Worm (Caenorhabditis elegans) whole organism, late embryonic: Measurements from ENCODE around the gene piki-1.

Experiments
- C38D4.7 ChIP-seq: fragments of 200-800 bp; sonication (Bioruptor generic); optimal IDR thresholded peaks from 2 replicates; lab custom pipeline; 2018; ENCODE audit warnings: mild to moderate bottlenecking, missing genetic modification characterization, moderate library complexity, missing compliant biosample characterization
- K02D7.2 ChIP-seq: sonication (generic microtip); optimal IDR thresholded peaks from 2 replicates; lab custom pipeline; 2017; ENCODE audit warnings: mild to moderate bottlenecking, missing genetic modification characterization, missing compliant biosample characterization
- T23F11.4 ChIP-seq: fragments of 200-800 bp; sonication (Bioruptor generic); optimal IDR thresholded peaks from 2 replicates; lab custom pipeline; 2018; ENCODE audit warnings: mild to moderate bottlenecking, missing genetic modification characterization, missing compliant biosample characterization
- ahr-1 ChIP-seq: sonication (generic microtip); optimal IDR thresholded peaks from 2 replicates; lab custom pipeline; 2016; ENCODE audit warnings: missing genetic modification characterization, missing compliant biosample characterization
- ama-1 ChIP-seq: fragments of 150-350 bp; optimal IDR thresholded peaks from 2 replicates; lab custom pipeline; 2014
- ceh-18 ChIP-seq: sonication (generic microtip); optimal IDR thresholded peaks from 2 replicates; lab custom pipeline; 2016; ENCODE audit warnings: missing genetic modification characterization, missing compliant biosample characterization
- ceh-2 ChIP-seq: sonication (generic microtip); optimal IDR thresholded peaks from 2 replicates; lab custom pipeline; 2016; ENCODE audit warnings: missing genotype, missing genetic modification characterization, missing compliant biosample characterization
- ceh-24 ChIP-seq: sonication (generic microtip); optimal IDR thresholded peaks from 2 replicates; lab custom pipeline; 2016; ENCODE audit warnings: mild to moderate bottlenecking, missing genetic modification characterization, missing compliant biosample characterization
- ceh-30 ChIP-seq: fragments of 150-350 bp; optimal IDR thresholded peaks from 2 replicates; lab custom pipeline; 2014; ENCODE audit warnings: missing biosample characterization, missing genetic modification characterization
- ceh-34 ChIP-seq: sonication (generic microtip); optimal IDR thresholded peaks from 2 replicates; lab custom pipeline; 2016; ENCODE audit warnings: mild to moderate bottlenecking, missing genetic modification characterization, missing compliant biosample characterization
- ceh-45 ChIP-seq: fragments of 200-800 bp; sonication (Bioruptor generic); IDR thresholded peaks from 2 replicates; pipeline ENCODE4 v1.3.6; 2022; ENCODE audit warnings: missing genetic modification reagents, missing genetic modification characterization, missing compliant biosample characterization
- dve-1 ChIP-seq: sonication (generic microtip); optimal IDR thresholded peaks from 2 replicates; lab custom pipeline; 2017; ENCODE audit warnings: antibody characterized with exemption, mild to moderate bottlenecking, missing genetic modification characterization, missing compliant biosample characterization
- ets-4 ChIP-seq: sonication (generic microtip); optimal IDR thresholded peaks from 2 replicates; lab custom pipeline; 2016; ENCODE audit warnings: missing genetic modification characterization, missing compliant biosample characterization
- fax-1 ChIP-seq: sonication (generic microtip); optimal IDR thresholded peaks from 2 replicates; lab custom pipeline; 2016; ENCODE audit warnings: missing genotype, missing genetic modification characterization, missing compliant biosample characterization
- fkh-10 ChIP-seq: fragments of 150-350 bp; optimal IDR thresholded peaks from 2 replicates; lab custom pipeline; 2014; ENCODE audit warnings: missing biosample characterization, missing genetic modification reagents, missing genetic modification characterization
- fkh-6 ChIP-seq: sonication (generic microtip); optimal IDR thresholded peaks from 2 replicates; lab custom pipeline; 2016; ENCODE audit warnings: missing genetic modification characterization, missing compliant biosample characterization
- gmeb-2 ChIP-seq: sonication (generic microtip); optimal IDR thresholded peaks from 2 replicates; lab custom pipeline; 2016; ENCODE audit warnings: missing genetic modification characterization, inconsistent platforms, missing compliant biosample characterization
- hlh-30 ChIP-seq: sonication (generic microtip); optimal IDR thresholded peaks from 2 replicates; lab custom pipeline; 2017; ENCODE audit warnings: antibody characterized with exemption, missing genetic modification characterization, missing compliant biosample characterization; ENCODE audit not compliant: insufficient read depth
- hlh-6 ChIP-seq: sonication (generic microtip); optimal IDR thresholded peaks from 2 replicates; lab custom pipeline; 2016; ENCODE audit warnings: missing genotype, missing genetic modification characterization, missing compliant biosample characterization
- hlh-8 ChIP-seq: sonication (generic microtip); optimal IDR thresholded peaks from 2 replicates; lab custom pipeline; 2016; ENCODE audit warnings: missing genotype, missing genetic modification characterization, missing compliant biosample characterization
- lim-6 ChIP-seq: sonication (generic microtip); optimal IDR thresholded peaks from 2 replicates; lab custom pipeline; 2016; ENCODE audit warnings: missing genetic modification characterization, missing compliant biosample characterization
- lin-11 ChIP-seq: fragments of 200-800 bp; sonication (Bioruptor generic); optimal IDR thresholded peaks from 2 replicates; lab custom pipeline; 2018; ENCODE audit warnings: mild to moderate bottlenecking, missing genetic modification characterization, missing compliant biosample characterization
- madf-2 ChIP-seq: sonication (generic microtip); optimal IDR thresholded peaks from 2 replicates; lab custom pipeline; 2017; ENCODE audit warnings: missing genetic modification characterization, missing compliant biosample characterization
- nfya-1 ChIP-seq: sonication (generic microtip); optimal IDR thresholded peaks from 2 replicates; lab custom pipeline; 2017; ENCODE audit warnings: missing genetic modification characterization, mild to moderate bottlenecking, missing compliant biosample characterization, antibody characterized with exemption, moderate library complexity
- nhr-11 ChIP-seq: fragments of 150-350 bp; optimal IDR thresholded peaks from 2 replicates; lab custom pipeline; 2014; ENCODE audit warnings: missing biosample characterization, missing genetic modification characterization
- nhr-232 ChIP-seq: sonication (generic microtip); optimal IDR thresholded peaks from 2 replicates; lab custom pipeline; 2016; ENCODE audit warnings: missing genetic modification characterization, missing compliant biosample characterization
- pax-1 ChIP-seq: fragments of 150-350 bp; optimal IDR thresholded peaks from 2 replicates; lab custom pipeline; 2014; ENCODE audit warnings: missing biosample characterization, missing genetic modification characterization
- pha-2 ChIP-seq: sonication (generic microtip); optimal IDR thresholded peaks from 2 replicates; lab custom pipeline; 2017; ENCODE audit warnings: mild to moderate bottlenecking, missing genetic modification characterization, missing compliant biosample characterization
- pros-1 ChIP-seq: fragments of 150-350 bp; optimal IDR thresholded peaks from 2 replicates; lab custom pipeline; 2014; ENCODE audit warnings: missing biosample characterization, missing genetic modification reagents, missing genetic modification characterization
- ref-2 ChIP-seq: sonication (generic microtip); optimal IDR thresholded peaks from 2 replicates; lab custom pipeline; 2016; ENCODE audit warnings: missing genetic modification characterization, missing compliant biosample characterization
- sdc-2 ChIP-seq: sonication (generic microtip); optimal IDR thresholded peaks from 2 replicates; lab custom pipeline; 2016; ENCODE audit warnings: missing genotype, missing genetic modification characterization, missing compliant biosample characterization
- sox-2 ChIP-seq: fragments of 200-800 bp; sonication (Bioruptor generic); IDR thresholded peaks from 2 replicates; pipeline ENCODE4 v1.3.6; 2022; ENCODE audit warnings: missing genetic modification reagents, missing genetic modification characterization, missing compliant biosample characterization
- tbx-2 ChIP-seq: sonication (generic microtip); optimal IDR thresholded peaks from 2 replicates; lab custom pipeline; 2016; ENCODE audit warnings: missing genetic modification characterization, missing compliant biosample characterization
- ttx-3 ChIP-seq: sonication (generic microtip); optimal IDR thresholded peaks from 2 replicates; lab custom pipeline; 2016; ENCODE audit warnings: missing genetic modification reagents, missing genetic modification characterization, missing compliant biosample characterization
- unc-3 ChIP-seq, 2 experiments: fragments of 200-800 bp in 1 of 2; sonication (Bioruptor generic) in 1 of 2; sonication (generic microtip) in 1 of 2; conservative IDR thresholded peaks in 1 of 2; optimal IDR thresholded peaks in 1 of 2; 2 replicates each; pipeline versions ENCODE4 v1.3.6 to Lab custom; 2016 to 2022; ENCODE audit warnings: missing compliant biosample characterization in 2 of 2, missing genetic modification characterization in 2 of 2, missing genetic modification reagents in 1 of 2

piki-1 gene

ce11 chrX:15264149-15264548 lies 17.9 kb upstream of the piki-1 start:
- no peak for TF ChIP-seq K02D7.2
- TF ChIP-seq ceh-45 (GFP tag; lab: Robert Waterston, UW) = no peak
- no peak for TF ChIP-seq nhr-11 (tag; lab: Kevin White, UChicago)
- no peak for TF ChIP-seq lim-6 (tag; lab: Kevin White, UChicago)
- TF ChIP-seq ahr-1 (tag; lab: Kevin White, UChicago) = no peak
- no peak for TF ChIP-seq dve-1 (tag; lab: Kevin White, UChicago)
- no peak for TF ChIP-seq ceh-18
- TF ChIP-seq, all 69 proteins: peak for 0

ce11 chrX:15262875-15263274 lies 16.7 kb upstream of the piki-1 start:
- TF ChIP-seq pha-2 = no peak
- TF ChIP-seq ceh-24 (tag; lab: Kevin White, UChicago) = no peak
- no peak for TF ChIP-seq ceh-34 (tag; lab: Kevin White, UChicago)
- TF ChIP-seq sox-2 (GFP tag; lab: Robert Waterston, UW) = no peak
- no peak for TF ChIP-seq pros-1
- TF ChIP-seq lin-11 (tag; lab: Kevin White, UChicago) = no peak
- no peak for TF ChIP-seq T23F11.4 (GFP tag; lab: Kevin White, UChicago)
- no peak for TF ChIP-seq ttx-3 (tag; lab: Kevin White, UChicago)
- no peak for TF ChIP-seq hlh-6 (tag; lab: Kevin White, UChicago)
- TF ChIP-seq madf-2 (tag; lab: Kevin White, UChicago) = no peak
- TF ChIP-seq nfya-1 (tag; lab: Kevin White, UChicago) = no peak
- TF ChIP-seq pax-1 (tag; lab: Kevin White, UChicago) = no peak
- no peak for TF ChIP-seq fax-1 (tag; lab: Kevin White, UChicago)
- no peak for TF ChIP-seq ets-4
- TF ChIP-seq sdc-2 (tag; lab: Kevin White, UChicago) = no peak
- no peak for TF ChIP-seq fkh-6 (tag; lab: Kevin White, UChicago)

- TF ChIP-seq K02D7.2 (no peak), fkh-10 (GFP tag; lab: Kevin White, UChicago) (no peak), ttx-3 (tag; lab: Kevin White, UChicago) (no peak), hlh-8 (tag; lab: Kevin White, UChicago) (no peak), ref-2 (tag; lab: Kevin White, UChicago) (no peak)
Measured at ce11 chrX:15262423-15262822, 16.2 kb upstream of the piki-1 start, which contains the start of gene F46F2.5. Gene F46F2.5, plus strand, starts transcription at chrX:15262723.

- no peak for TF ChIP-seq nhr-232 (tag; lab: Kevin White, UChicago)
- no peak for TF ChIP-seq madf-2 (tag; lab: Kevin White, UChicago)
- no peak for TF ChIP-seq ceh-24 (tag; lab: Kevin White, UChicago)
- TF ChIP-seq C38D4.7 (GFP tag; lab: Kevin White, UChicago) = no peak
- no peak for TF ChIP-seq hlh-30
- no peak for TF ChIP-seq unc-3 (GFP tag; conservative IDR thresholded peaks at IDR 0.05; lab: Robert Waterston, UW)
- no peak for TF ChIP-seq unc-3 (tag; optimal IDR thresholded peaks at IDR 0.05; lab: Kevin White, UChicago)
- TF ChIP-seq gmeb-2 (tag; lab: Kevin White, UChicago) = no peak
- no peak for TF ChIP-seq ama-1 (lab: Kevin White, UChicago)
- TF ChIP-seq T23F11.4 (GFP tag; lab: Kevin White, UChicago) = no peak
- TF ChIP-seq ceh-2 (tag; lab: Kevin White, UChicago) = no peak
Measured at ce11 chrX:15259947-15260687, 13.9 kb upstream of the piki-1 start, which contains the start of gene F46F2.3. Gene F46F2.3, minus strand, starts transcription at chrX:15260287.

ce11 chrX:15246595-15246994 lies 396 bp upstream of the piki-1 start:
- peak; percentile 25 for TF ChIP-seq hlh-30
- peak; percentile 3 for TF ChIP-seq tbx-2 (tag; lab: Kevin White, UChicago)
- no peak for TF ChIP-seq ceh-30
